Fruit fly (Drosophila melanogaster) whole organism, embryonic: Measurements from ENCODE around the gene Atg14.

Experiments used
- Abd-B ChIP-seq: fragments of 200-800 bp; sonication (Bioruptor generic); optimal IDR thresholded peaks from 2 replicates; lab custom pipeline; 2018; ENCODE audit warnings: missing biosample characterization, mild to moderate bottlenecking, missing genetic modification characterization, moderate library complexity
- Atf3 ChIP-seq: fragments of 200-800 bp; sonication (Bioruptor generic); optimal IDR thresholded peaks from 3 replicates; lab custom pipeline; 2016; ENCODE audit warnings: missing biosample characterization, missing genetic modification characterization
- B-H1 ChIP-seq: fragments of 200-800 bp; sonication (Bioruptor generic); IDR thresholded peaks from 3 replicates; pipeline ENCODE4 v1.3.6; 2022; ENCODE audit warnings: missing biosample characterization, missing genetic modification characterization
- CG10274 ChIP-seq: fragments of 200-800 bp; sonication (Bioruptor generic); optimal IDR thresholded peaks from 3 replicates; lab custom pipeline; 2017; ENCODE audit warnings: missing biosample characterization, mild to moderate bottlenecking, missing genetic modification characterization
- CG10431 ChIP-seq: fragments of 200-800 bp; sonication (Bioruptor generic); optimal IDR thresholded peaks from 3 replicates; lab custom pipeline; 2018; ENCODE audit warnings: missing biosample characterization, mild to moderate bottlenecking, missing genetic modification characterization
- CG11085 ChIP-seq: fragments of 200-800 bp; sonication (Bioruptor generic); IDR thresholded peaks from 2 replicates; pipeline ENCODE4 v1.3.6; 2022; ENCODE audit warnings: missing biosample characterization, missing genetic modification characterization
- CG11696 ChIP-seq: fragments of 200-800 bp; sonication (Bioruptor generic); IDR thresholded peaks from 2 replicates; pipeline ENCODE4 v1.3.6; 2022; ENCODE audit warnings: missing biosample characterization, missing genetic modification characterization
- CG12659 ChIP-seq: fragments of 200-800 bp; sonication (Bioruptor generic); optimal IDR thresholded peaks from 3 replicates; lab custom pipeline; 2017; ENCODE audit warnings: mild to moderate bottlenecking, missing biosample characterization, missing genetic modification reagents, missing genetic modification characterization
- CG14860 ChIP-seq: fragments of 200-800 bp; sonication (Bioruptor generic); IDR thresholded peaks from 3 replicates; pipeline ENCODE4 v1.3.6; 2022; ENCODE audit warnings: missing biosample characterization, missing genetic modification characterization; ENCODE audit not compliant: partially characterized antibody
- CG17328 ChIP-seq: fragments of 200-800 bp; sonication (Bioruptor generic); IDR thresholded peaks from 2 replicates; pipeline ENCODE4 v1.3.6; 2022; ENCODE audit warnings: missing biosample characterization, missing genetic modification characterization
- CG17359 ChIP-seq: fragments of 200-800 bp; sonication (Bioruptor generic); optimal IDR thresholded peaks from 3 replicates; lab custom pipeline; 2018; ENCODE audit warnings: missing biosample characterization, mild to moderate bottlenecking, missing genetic modification characterization, moderate library complexity
- CG18262 ChIP-seq: fragments of 200-800 bp; optimal IDR thresholded peaks from 3 replicates; lab custom pipeline; 2019; ENCODE audit warnings: missing biosample characterization, mild to moderate bottlenecking, missing genetic modification characterization, moderate library complexity
- CG3163 ChIP-seq: fragments of 200-800 bp; sonication (Bioruptor generic); optimal IDR thresholded peaks from 3 replicates; lab custom pipeline; 2016; ENCODE audit warnings: missing biosample characterization, missing genetic modification characterization
- CG4404 ChIP-seq: fragments of 200-800 bp; sonication (Bioruptor generic); IDR thresholded peaks from 2 replicates; pipeline ENCODE4 v1.3.6; 2022; ENCODE audit warnings: missing biosample characterization, missing genetic modification characterization
- CG6175 ChIP-seq: fragments of 200-800 bp; sonication (Bioruptor generic); IDR thresholded peaks from 3 replicates; pipeline ENCODE4 v1.3.6; 2022; ENCODE audit warnings: missing biosample characterization, missing genetic modification characterization
- CG6683 ChIP-seq: fragments of 200-800 bp; sonication (Bioruptor generic); optimal IDR thresholded peaks from 2 replicates; lab custom pipeline; 2017; ENCODE audit warnings: missing biosample characterization, mild to moderate bottlenecking, missing genetic modification characterization, missing genetic modification reagents
- CG6765 ChIP-seq: fragments of 200-800 bp; sonication (Bioruptor generic); optimal IDR thresholded peaks from 3 replicates; lab custom pipeline; 2017; ENCODE audit warnings: missing biosample characterization, mild to moderate bottlenecking, missing genetic modification characterization
- CG8359 ChIP-seq: fragments of 200-800 bp; sonication (Bioruptor generic); optimal IDR thresholded peaks from 2 replicates; lab custom pipeline; 2017; ENCODE audit warnings: missing biosample characterization, mild to moderate bottlenecking, missing genetic modification characterization, borderline replicate concordance
- CG9609 ChIP-seq: fragments of 200-800 bp; sonication (Bioruptor generic); optimal IDR thresholded peaks from 3 replicates; lab custom pipeline; 2016; ENCODE audit warnings: missing biosample characterization, missing genetic modification characterization
- CTCF ChIP-seq: fragments of 200-800 bp; sonication (Bioruptor generic); optimal IDR thresholded peaks from 2 replicates; lab custom pipeline; 2017; ENCODE audit warnings: missing biosample characterization, mild to moderate bottlenecking, missing genetic modification characterization, moderate library complexity
- Dfd ChIP-seq, 2 experiments: fragments of >200 bp; optimal IDR thresholded peaks; 2 replicates each; lab custom pipeline; 2017; ENCODE audit warnings: missing biosample characterization in 2 of 2, missing genetic modification characterization in 2 of 2
- Dip3 ChIP-seq: fragments of 200-800 bp; sonication (Bioruptor generic); optimal IDR thresholded peaks from 3 replicates; lab custom pipeline; 2016; ENCODE audit warnings: missing biosample characterization, missing genetic modification characterization
- Dp ChIP-seq: fragments of 200-800 bp; sonication (Bioruptor generic); optimal IDR thresholded peaks from 2 replicates; lab custom pipeline; 2018; ENCODE audit warnings: missing biosample characterization, mild to moderate bottlenecking, missing genetic modification characterization, moderate library complexity
- Gug ChIP-seq: fragments of 200-800 bp; sonication (Bioruptor generic); IDR thresholded peaks from 4 replicates; pipeline ENCODE4 v1.3.6; 2022; ENCODE audit warnings: missing biosample characterization, missing genetic modification characterization
- HLH4C ChIP-seq: fragments of 200-800 bp; sonication (Bioruptor generic); IDR thresholded peaks from 3 replicates; pipeline ENCODE4 v1.3.6; 2022; ENCODE audit warnings: missing biosample characterization, missing genetic modification characterization; ENCODE audit not compliant: partially characterized antibody
- Hand ChIP-seq: fragments of 200-800 bp; sonication (Bioruptor generic); optimal IDR thresholded peaks from 2 replicates; lab custom pipeline; 2017; ENCODE audit warnings: mild to moderate bottlenecking, missing biosample characterization, missing genetic modification reagents, missing genetic modification characterization
- MBD-R2 ChIP-seq: fragments of 200-800 bp; sonication (Bioruptor generic); IDR thresholded peaks from 2 replicates; pipeline ENCODE4 v1.3.6; 2022; ENCODE audit warnings: missing biosample characterization, missing genetic modification characterization
- MTF-1 ChIP-seq: fragments of 200-800 bp; sonication (Bioruptor generic); optimal IDR thresholded peaks from 2 replicates; lab custom pipeline; 2018; ENCODE audit warnings: missing biosample characterization, mild to moderate bottlenecking, missing genetic modification characterization, borderline replicate concordance
- Mad ChIP-seq: fragments of 200-800 bp; sonication (Bioruptor generic); optimal IDR thresholded peaks from 2 replicates; lab custom pipeline; 2016; ENCODE audit warnings: missing biosample characterization, missing genetic modification characterization
- Med ChIP-seq: fragments of 200-800 bp; sonication (Bioruptor generic); peaks from one replicate; lab custom pipeline; 2016; ENCODE audit warnings: missing biosample characterization, missing genetic modification characterization, mild to moderate bottlenecking, inconsistent platforms, moderate library complexity
- abd-A ChIP-seq: fragments of 200-800 bp; sonication (Bioruptor generic); optimal IDR thresholded peaks from 3 replicates; lab custom pipeline; 2019; ENCODE audit warnings: missing biosample characterization, mild to moderate bottlenecking, missing genetic modification characterization, moderate library complexity
- bcd ChIP-seq: fragments of 200-800 bp; sonication (Bioruptor generic); optimal IDR thresholded peaks from 2 replicates; lab custom pipeline; 2017; ENCODE audit warnings: missing biosample characterization, mild to moderate bottlenecking, missing genetic modification characterization
- dati ChIP-seq: fragments of 200-800 bp; sonication (Bioruptor generic); IDR thresholded peaks from 2 replicates; pipeline ENCODE4 v1.3.6; 2022; ENCODE audit warnings: missing biosample characterization, missing genetic modification characterization
- dm ChIP-seq: fragments of 200-800 bp; sonication (Bioruptor generic); optimal IDR thresholded peaks from 3 replicates; lab custom pipeline; 2016; ENCODE audit warnings: missing biosample characterization, missing genetic modification characterization
- eyg ChIP-seq: fragments of 200-800 bp; sonication (Bioruptor generic); optimal IDR thresholded peaks from 3 replicates; lab custom pipeline; 2016; ENCODE audit warnings: missing biosample characterization, missing genetic modification characterization
- gsb ChIP-seq: fragments of 200-800 bp; sonication (Bioruptor generic); IDR thresholded peaks from 2 replicates; pipeline ENCODE4 v1.3.6; 2022; ENCODE audit warnings: missing biosample characterization, missing genetic modification characterization
- her ChIP-seq: fragments of 200-800 bp; sonication (Bioruptor generic); optimal IDR thresholded peaks from 2 replicates; lab custom pipeline; 2016; ENCODE audit warnings: missing biosample characterization, missing genetic modification characterization
- hkb ChIP-seq, 2 experiments: fragments of 200-800 bp in 1 of 2; fragments of >200 bp in 1 of 2; sonication (Bioruptor generic) in 1 of 2; IDR thresholded peaks in 1 of 2; optimal IDR thresholded peaks in 1 of 2; 2 replicates each; pipeline versions ENCODE4 v1.3.6 to Lab custom; 2017 to 2022; ENCODE audit warnings: missing biosample characterization in 1 of 2, missing genetic modification characterization in 1 of 2
- hth ChIP-seq: fragments of >200 bp; optimal IDR thresholded peaks from 2 replicates; lab custom pipeline; 2017; ENCODE audit warnings: inconsistent platforms
- ken ChIP-seq: fragments of 200-800 bp; sonication (Bioruptor generic); IDR thresholded peaks from 3 replicates; pipeline ENCODE4 v1.3.6; 2022; ENCODE audit warnings: missing biosample characterization, missing genetic modification characterization
- lov ChIP-seq, 2 experiments: fragments of 200-800 bp in 1 of 2; fragments of >200 bp in 1 of 2; sonication (Bioruptor generic) in 1 of 2; IDR thresholded peaks in 1 of 2; optimal IDR thresholded peaks in 1 of 2; 2 replicates in 1 of 2; 3 replicates in 1 of 2; pipeline versions ENCODE4 v1.3.6 to Lab custom; 2017 to 2022; ENCODE audit warnings: missing biosample characterization in 1 of 2, missing genetic modification characterization in 1 of 2
- mirr ChIP-seq: fragments of 200-800 bp; sonication (Bioruptor generic); optimal IDR thresholded peaks from 3 replicates; lab custom pipeline; 2018; ENCODE audit warnings: missing biosample characterization, mild to moderate bottlenecking, missing genetic modification characterization
- nom ChIP-seq: fragments of 200-800 bp; sonication (Bioruptor generic); optimal IDR thresholded peaks from 2 replicates; lab custom pipeline; 2017; ENCODE audit warnings: missing biosample characterization, missing genetic modification characterization, mild to moderate bottlenecking, moderate library complexity, missing genetic modification reagents
- onecut ChIP-seq: fragments of 200-800 bp; sonication (Bioruptor generic); IDR thresholded peaks from 2 replicates; pipeline ENCODE4 v1.3.6; 2022; ENCODE audit warnings: missing biosample characterization, missing genetic modification characterization
- pfk ChIP-seq: fragments of 200-800 bp; sonication (Bioruptor generic); optimal IDR thresholded peaks from 2 replicates; lab custom pipeline; 2018; ENCODE audit warnings: missing biosample characterization, mild to moderate bottlenecking, missing genetic modification characterization, moderate library complexity
- ro ChIP-seq: fragments of 200-800 bp; sonication (Bioruptor generic); IDR thresholded peaks from 2 replicates; pipeline ENCODE4 v1.3.6; 2022; ENCODE audit warnings: missing biosample characterization, missing genetic modification characterization
- sr ChIP-seq: fragments of 200-800 bp; sonication (Bioruptor generic); IDR thresholded peaks from 3 replicates; pipeline ENCODE4 v1.3.6; 2022; ENCODE audit warnings: missing biosample characterization, missing genetic modification characterization
- tio ChIP-seq: fragments of 200-800 bp; sonication (Bioruptor generic); optimal IDR thresholded peaks from 2 replicates; lab custom pipeline; 2017; ENCODE audit warnings: missing biosample characterization, missing genetic modification characterization, inconsistent platforms
- toy ChIP-seq: fragments of 200-800 bp; sonication (Bioruptor generic); IDR thresholded peaks from 2 replicates; pipeline ENCODE4 v1.3.6; 2022; ENCODE audit warnings: missing biosample characterization, missing genetic modification characterization
- trem ChIP-seq: fragments of 200-800 bp; optimal IDR thresholded peaks from 3 replicates; lab custom pipeline; 2019; ENCODE audit warnings: missing biosample characterization, mild to moderate bottlenecking, missing genetic modification characterization, moderate library complexity
- trh ChIP-seq: fragments of 200-800 bp; sonication (Bioruptor generic); optimal IDR thresholded peaks from 2 replicates; lab custom pipeline; 2016; ENCODE audit warnings: missing biosample characterization, missing genetic modification characterization

The Atg14 gene

DNA sequence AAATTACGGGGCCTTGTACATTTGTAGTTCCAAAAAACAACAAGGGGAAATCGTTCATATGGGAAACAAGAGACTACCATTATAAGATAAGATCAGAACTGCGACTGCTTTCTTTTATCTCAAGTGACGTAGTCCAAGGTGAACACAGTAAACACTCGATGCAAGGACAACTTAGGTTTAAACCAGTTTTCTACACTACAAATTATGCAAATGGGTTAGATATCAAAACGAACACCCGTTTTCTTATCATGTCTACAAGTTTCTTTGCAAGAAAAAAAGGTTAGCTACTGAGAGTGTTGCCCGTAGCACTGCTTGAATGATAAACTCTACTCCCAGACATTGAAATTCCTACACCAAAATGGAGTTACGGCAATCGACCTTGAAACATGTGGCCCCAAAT, 7.9 kb downstream of the Atg14 start:
- TF ChIP-seq CG6175 (GFP tag; lab: Robert Waterston, UW) (0 out of 3 replicates have a peak, but pooled peaks have one; percentile 52), Dp (no peak), Hand (GFP tag; lab: Kevin White, UChicago) (no peak), CG11696 (0 out of 2 replicates have a peak, but pooled peaks have one; percentile 20), CG17359 (tag; lab: Kevin White, UChicago) (peak; percentile 52), CG4404 (GFP tag; lab: Robert Waterston, UW) (peak; percentile 77), ro (GFP tag; lab: Robert Waterston, UW) (no peak), CG10274 (peak; percentile 10), Dfd (GFP tag; optimal IDR thresholded peaks at IDR 0.05; lab: Kevin White, UChicago) (no peak), CG8359 (GFP tag; lab: Kevin White, UChicago) (peak; percentile 13), lov (optimal IDR thresholded peaks at IDR 0.05; lab: Kevin White, UChicago) (no peak), lov (GFP tag; IDR thresholded peaks at IDR 0.05; lab: Robert Waterston, UW) (peak; percentile 86), hkb (optimal IDR thresholded peaks at IDR 0.05; lab: Kevin White, UChicago) (no peak), hkb (GFP tag; IDR thresholded peaks at IDR 0.05; lab: Robert Waterston, UW) (peak; percentile 67), Mad (GFP tag; lab: Kevin White, UChicago) (no peak), CG12659 (peak; percentile 20), CG18262 (tag; lab: Kevin White, UChicago) (peak; percentile 63), dm (no peak), Abd-B (GFP tag; lab: Kevin White, UChicago) (peak; percentile 53), onecut (peak; percentile 59), CG6683 (GFP tag; lab: Kevin White, UChicago) (no peak), hth (lab: Kevin White, UChicago) (no peak), dati (GFP tag; lab: Robert Waterston, UW) (no peak), CG17328 (peak; percentile 73), CG3163 (GFP tag; lab: Kevin White, UChicago) (no peak), CG9609 (GFP tag; lab: Kevin White, UChicago) (peak; percentile 4), Gug (GFP tag; lab: Robert Waterston, UW) (peak; percentile 79), trem (peak; percentile 19), trh (no peak), mirr (GFP tag; lab: Kevin White, UChicago) (peak; percentile 4), Atf3 (no peak), CG6765 (no peak), CG14860 (GFP tag; lab: Robert Waterston, UW) (no peak), bcd (GFP tag; lab: Kevin White, UChicago) (peak; percentile 49), gsb (GFP tag; lab: Robert Waterston, UW) (peak; percentile 46), CG10431 (GFP tag; lab: Kevin White, UChicago) (no peak), eyg (no peak), MTF-1 (no peak), abd-A (tag; lab: Kevin White, UChicago) (no peak), Dip3 (GFP tag; lab: Kevin White, UChicago) (peak; percentile 44), MBD-R2 (peak; percentile 58), sr (GFP tag; lab: Robert Waterston, UW) (peak; percentile 44; the same call in 1 of the 3 replicates), CG11085 (GFP tag; lab: Robert Waterston, UW) (peak; percentile 34; the same call in 1 of the 2 replicates), tio (GFP tag; lab: Kevin White, UChicago) (no peak), her (GFP tag; lab: Kevin White, UChicago) (peak; percentile 70), pfk (GFP tag; lab: Kevin White, UChicago) (no peak), CTCF (GFP tag; lab: Kevin White, UChicago) (no peak), nom (GFP tag; lab: Kevin White, UChicago) (no peak), toy (GFP tag; lab: Robert Waterston, UW) (no peak), B-H1 (GFP tag; lab: Robert Waterston, UW) (peak; percentile 50), HLH4C (GFP tag; lab: Robert Waterston, UW) (no peak), ken (GFP tag; lab: Robert Waterston, UW) (peak; percentile 87), Med (GFP tag; lab: Kevin White, UChicago) (peak; percentile 95)
